Worm (Caenorhabditis elegans) whole organism, midembryonic: ENCODE measurements around the gene cyp-14A3.

Experiments used
- T22C8.4 ChIP-seq: fragments of 200-800 bp; sonication (Bioruptor generic); IDR thresholded peaks from 2 replicates; pipeline ENCODE4 v1.3.6; 2022; ENCODE audit warnings: missing genetic modification characterization, missing compliant biosample characterization
- cog-1 ChIP-seq: sonication (generic microtip); optimal IDR thresholded peaks from 2 replicates; lab custom pipeline; 2016; ENCODE audit warnings: missing genetic modification characterization, missing compliant biosample characterization
- flt-1 ChIP-seq: fragments of 200-800 bp; sonication (Bioruptor generic); IDR thresholded peaks from 2 replicates; pipeline ENCODE4 v1.3.6; 2022; ENCODE audit warnings: missing genetic modification characterization, missing compliant biosample characterization
- tab-1 ChIP-seq: fragments of 200-800 bp; sonication (Bioruptor generic); IDR thresholded peaks from 2 replicates; pipeline ENCODE4 v1.3.6; 2022; ENCODE audit warnings: missing genetic modification characterization, missing compliant biosample characterization
- ztf-23 ChIP-seq: fragments of 200-800 bp; sonication (Bioruptor generic); IDR thresholded peaks from 2 replicates; pipeline ENCODE4 v1.3.6; 2022; ENCODE audit warnings: missing genetic modification reagents, missing genetic modification characterization, missing compliant biosample characterization

DNA sequence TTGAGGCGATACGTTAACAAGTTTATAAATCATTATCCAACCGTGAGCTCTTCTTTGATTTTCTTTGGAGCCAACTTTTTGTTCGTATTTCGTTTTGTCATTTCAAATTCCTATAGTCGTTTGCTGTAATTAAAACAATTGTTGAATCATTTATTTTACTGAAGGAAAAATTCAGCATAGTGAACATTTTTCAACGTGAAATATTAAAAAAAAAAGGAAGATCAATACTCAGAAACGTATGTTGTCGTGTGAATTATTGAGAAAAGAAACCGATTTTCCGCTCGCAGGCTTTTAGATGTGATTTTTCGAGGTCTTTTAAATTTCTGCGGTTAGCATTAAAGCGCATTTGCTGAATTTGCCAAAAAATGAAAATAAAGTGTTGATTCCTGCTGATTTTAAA, 4.9 kb upstream of the cyp-14A3 start, which contains the start of gene phf-33:
- TF ChIP-seq flt-1 (GFP tag; lab: Robert Waterston, UW) (no peak), ztf-23 (GFP tag; lab: Robert Waterston, UW) (no peak), T22C8.4 (no peak), tab-1 (GFP tag; lab: Robert Waterston, UW) (no peak), cog-1 (tag; lab: Kevin White, UChicago) (no peak)
